Fruit fly (Drosophila melanogaster) whole organism, embryonic: ENCODE measurements around the gene Patr-1.
A peak's percentile ranks its signal among the peaks of the same experiment; 100 is the strongest.

Source experiments
- Abd-B ChIP-seq: fragments of 200-800 bp; sonication (Bioruptor generic); optimal IDR thresholded peaks from 2 replicates; lab custom pipeline; 2018; ENCODE audit warnings: missing biosample characterization, mild to moderate bottlenecking, missing genetic modification characterization, moderate library complexity
- Ada2b ChIP-seq: fragments of 200-800 bp; sonication (Bioruptor generic); IDR thresholded peaks from 2 replicates; pipeline ENCODE4 v1.3.6; 2022; ENCODE audit warnings: missing biosample characterization, missing genetic modification characterization
- B-H2 ChIP-seq: fragments of 200-800 bp; sonication (Bioruptor generic); optimal IDR thresholded peaks from 2 replicates; lab custom pipeline; 2018; ENCODE audit warnings: missing biosample characterization, mild to moderate bottlenecking, missing genetic modification characterization
- Bteb2 ChIP-seq: fragments of 200-800 bp; sonication (Bioruptor generic); optimal IDR thresholded peaks from 2 replicates; lab custom pipeline; 2016; ENCODE audit warnings: missing biosample characterization, missing genetic modification characterization
- CG11695 ChIP-seq: fragments of 200-800 bp; sonication (Bioruptor generic); IDR thresholded peaks from 3 replicates; pipeline ENCODE4 v1.3.6; 2022; ENCODE audit warnings: missing biosample characterization, missing genetic modification characterization
- CG12104 ChIP-seq: fragments of 200-800 bp; sonication (Bioruptor generic); optimal IDR thresholded peaks from 3 replicates; lab custom pipeline; 2016; ENCODE audit warnings: missing biosample characterization, missing genetic modification characterization
- CG12219 ChIP-seq: fragments of 200-800 bp; sonication (Bioruptor generic); optimal IDR thresholded peaks from 3 replicates; lab custom pipeline; 2018; ENCODE audit warnings: missing biosample characterization, mild to moderate bottlenecking, missing genetic modification characterization
- CG1603 ChIP-seq: fragments of 200-800 bp; sonication (Bioruptor generic); optimal IDR thresholded peaks from 2 replicates; lab custom pipeline; 2019; ENCODE audit warnings: missing biosample characterization, mild to moderate bottlenecking, missing genetic modification characterization, moderate library complexity
- CG17186 ChIP-seq: fragments of 200-800 bp; sonication (Bioruptor generic); optimal IDR thresholded peaks from 3 replicates; lab custom pipeline; 2017; ENCODE audit warnings: missing biosample characterization, missing genetic modification reagents, missing genetic modification characterization
- CG17361 ChIP-seq: fragments of 200-800 bp; sonication (Bioruptor generic); IDR thresholded peaks from 3 replicates; pipeline ENCODE4 v1.3.6; 2022; ENCODE audit warnings: missing biosample characterization, missing genetic modification characterization
- CG17802 ChIP-seq: fragments of 200-800 bp; sonication (Bioruptor generic); optimal IDR thresholded peaks from 2 replicates; lab custom pipeline; 2018; ENCODE audit warnings: missing biosample characterization, mild to moderate bottlenecking, missing genetic modification characterization, moderate library complexity
- CG2116 ChIP-seq: fragments of 200-800 bp; sonication (Bioruptor generic); optimal IDR thresholded peaks from 3 replicates; lab custom pipeline; 2018; ENCODE audit warnings: missing biosample characterization, mild to moderate bottlenecking, missing genetic modification characterization
- CG2202 ChIP-seq: fragments of 200-800 bp; sonication (Bioruptor generic); optimal IDR thresholded peaks from 2 replicates; lab custom pipeline; 2018; ENCODE audit warnings: missing biosample characterization, mild to moderate bottlenecking, missing genetic modification characterization
- CG2678 ChIP-seq: fragments of 200-800 bp; sonication (Bioruptor generic); optimal IDR thresholded peaks from 3 replicates; lab custom pipeline; 2019; ENCODE audit warnings: missing biosample characterization, mild to moderate bottlenecking, missing genetic modification characterization, moderate library complexity
- CG31224 ChIP-seq: fragments of 200-800 bp; sonication (Bioruptor generic); IDR thresholded peaks from 2 replicates; pipeline ENCODE4 v1.3.6; 2022; ENCODE audit warnings: missing biosample characterization, missing genetic modification characterization
- CG3838 ChIP-seq: fragments of 200-800 bp; sonication (Bioruptor generic); optimal IDR thresholded peaks from 3 replicates; lab custom pipeline; 2016; ENCODE audit warnings: missing biosample characterization, missing genetic modification characterization
- CG43689 ChIP-seq: fragments of 200-800 bp; sonication (Bioruptor generic); IDR thresholded peaks from 2 replicates; pipeline ENCODE4 v1.3.6; 2022; ENCODE audit warnings: missing biosample characterization, missing genetic modification characterization
- CG4424 ChIP-seq: fragments of 200-800 bp; sonication (Bioruptor generic); optimal IDR thresholded peaks from 3 replicates; lab custom pipeline; 2016; ENCODE audit warnings: missing biosample characterization, missing genetic modification characterization
- CG4617 ChIP-seq: fragments of 200-800 bp; sonication (Bioruptor generic); optimal IDR thresholded peaks from 3 replicates; lab custom pipeline; 2016; ENCODE audit warnings: missing biosample characterization, missing genetic modification characterization, borderline replicate concordance
- CG4820 ChIP-seq: fragments of 200-800 bp; sonication (Bioruptor generic); optimal IDR thresholded peaks from 3 replicates; lab custom pipeline; 2016; ENCODE audit warnings: missing biosample characterization, missing genetic modification characterization
- CG5245 ChIP-seq: fragments of 200-800 bp; sonication (Bioruptor generic); optimal IDR thresholded peaks from 3 replicates; lab custom pipeline; 2016; ENCODE audit warnings: missing biosample characterization, missing genetic modification characterization
- CG7786 ChIP-seq: fragments of 200-800 bp; sonication (Bioruptor generic); optimal IDR thresholded peaks from 2 replicates; lab custom pipeline; 2016; ENCODE audit warnings: missing biosample characterization, missing genetic modification characterization
- CG7963 ChIP-seq: fragments of 200-800 bp; sonication (Bioruptor generic); IDR thresholded peaks from 3 replicates; pipeline ENCODE4 v1.3.6; 2022; ENCODE audit warnings: missing biosample characterization, missing genetic modification characterization; ENCODE audit not compliant: partially characterized antibody
- CG8359 ChIP-seq: fragments of 200-800 bp; sonication (Bioruptor generic); optimal IDR thresholded peaks from 2 replicates; lab custom pipeline; 2017; ENCODE audit warnings: missing biosample characterization, mild to moderate bottlenecking, missing genetic modification characterization, borderline replicate concordance
- CG8478 ChIP-seq: fragments of >200 bp; optimal IDR thresholded peaks from 2 replicates; lab custom pipeline; 2018
- CG9817 ChIP-seq: fragments of 200-800 bp; sonication (Bioruptor generic); optimal IDR thresholded peaks from 2 replicates; lab custom pipeline; 2018; ENCODE audit warnings: missing biosample characterization, mild to moderate bottlenecking, missing genetic modification characterization, moderate library complexity
- Camta ChIP-seq: fragments of 200-800 bp; sonication (Bioruptor generic); optimal IDR thresholded peaks from 2 replicates; lab custom pipeline; 2016; ENCODE audit warnings: missing biosample characterization, missing genetic modification characterization
- D19A ChIP-seq: fragments of 200-800 bp; optimal IDR thresholded peaks from 3 replicates; lab custom pipeline; 2019; ENCODE audit warnings: missing biosample characterization, mild to moderate bottlenecking, missing genetic modification characterization, moderate library complexity
- Dref ChIP-seq: fragments of 200-800 bp; sonication (Bioruptor generic); IDR thresholded peaks from 2 replicates; pipeline ENCODE4 v1.3.6; 2022; ENCODE audit warnings: missing biosample characterization, missing genetic modification characterization
- Drgx ChIP-seq: fragments of 200-800 bp; sonication (Bioruptor generic); IDR thresholded peaks from 2 replicates; pipeline ENCODE4 v1.3.6; 2022; ENCODE audit warnings: missing biosample characterization, missing genetic modification characterization
- Ets97D ChIP-seq: fragments of 200-800 bp; sonication (Bioruptor generic); optimal IDR thresholded peaks from 3 replicates; lab custom pipeline; 2016; ENCODE audit warnings: missing biosample characterization, missing genetic modification characterization
- Gug ChIP-seq: fragments of 200-800 bp; sonication (Bioruptor generic); IDR thresholded peaks from 4 replicates; pipeline ENCODE4 v1.3.6; 2022; ENCODE audit warnings: missing biosample characterization, missing genetic modification characterization
- H15 ChIP-seq: fragments of 200-800 bp; sonication (Bioruptor generic); IDR thresholded peaks from 3 replicates; pipeline ENCODE4 v1.3.6; 2022; ENCODE audit warnings: missing biosample characterization, missing genetic modification characterization
- Ravus ChIP-seq: fragments of 200-800 bp; sonication (Bioruptor generic); IDR thresholded peaks from 2 replicates; pipeline ENCODE4 v1.3.6; 2022; ENCODE audit warnings: missing biosample characterization, missing genetic modification characterization
- Sox100B ChIP-seq: fragments of 200-800 bp; sonication (Bioruptor generic); optimal IDR thresholded peaks from 3 replicates; lab custom pipeline; 2018; ENCODE audit warnings: missing biosample characterization, mild to moderate bottlenecking, missing genetic modification characterization
- bcd ChIP-seq: fragments of 200-800 bp; sonication (Bioruptor generic); optimal IDR thresholded peaks from 2 replicates; lab custom pipeline; 2017; ENCODE audit warnings: missing biosample characterization, mild to moderate bottlenecking, missing genetic modification characterization
- bsh ChIP-seq, 2 experiments: fragments of 200-800 bp; sonication (Bioruptor generic); optimal IDR thresholded peaks; 2 replicates each; lab custom pipeline; 2017 to 2018; ENCODE audit warnings: mild to moderate bottlenecking in 2 of 2, missing biosample characterization in 2 of 2, missing genetic modification characterization in 2 of 2, moderate library complexity in 1 of 2
- fd64A ChIP-seq: fragments of 200-800 bp; sonication (Bioruptor generic); optimal IDR thresholded peaks from 3 replicates; lab custom pipeline; 2018; ENCODE audit warnings: missing biosample characterization, mild to moderate bottlenecking, missing genetic modification characterization
- ftz-f1 ChIP-seq: fragments of 200-800 bp; sonication (Bioruptor generic); optimal IDR thresholded peaks from 2 replicates; lab custom pipeline; 2016; ENCODE audit warnings: missing biosample characterization, missing genetic modification characterization
- gcm ChIP-seq: fragments of 200-800 bp; sonication (Bioruptor generic); optimal IDR thresholded peaks from 2 replicates; lab custom pipeline; 2019; ENCODE audit warnings: missing biosample characterization, mild to moderate bottlenecking, missing genetic modification characterization, moderate library complexity
- hth ChIP-seq: fragments of >200 bp; optimal IDR thresholded peaks from 2 replicates; lab custom pipeline; 2017; ENCODE audit warnings: inconsistent platforms
- jing ChIP-seq: fragments of 200-800 bp; sonication (Bioruptor generic); optimal IDR thresholded peaks from 2 replicates; lab custom pipeline; 2018; ENCODE audit warnings: missing biosample characterization, mild to moderate bottlenecking, missing genetic modification characterization
- kni ChIP-seq: fragments of 200-800 bp; sonication (Bioruptor generic); optimal IDR thresholded peaks from 3 replicates; lab custom pipeline; 2017; ENCODE audit warnings: mild to moderate bottlenecking, missing biosample characterization, missing genetic modification reagents, missing genetic modification characterization
- maf-S ChIP-seq: fragments of 200-800 bp; sonication (Bioruptor generic); optimal IDR thresholded peaks from 2 replicates; lab custom pipeline; 2016; ENCODE audit warnings: missing biosample characterization, missing genetic modification characterization
- otp ChIP-seq: fragments of 200-800 bp; sonication (Bioruptor generic); IDR thresholded peaks from 3 replicates; pipeline ENCODE4, ENCODE4 v1.3.6; 2022; ENCODE audit warnings: missing biosample characterization, missing genetic modification characterization
- phol ChIP-seq: fragments of 200-800 bp; sonication (Bioruptor generic); optimal IDR thresholded peaks from 3 replicates; lab custom pipeline; 2018; ENCODE audit warnings: missing biosample characterization, mild to moderate bottlenecking, missing genetic modification characterization, moderate library complexity
- schlank ChIP-seq: fragments of 200-800 bp; sonication (Bioruptor generic); optimal IDR thresholded peaks from 2 replicates; lab custom pipeline; 2018; ENCODE audit warnings: missing biosample characterization, mild to moderate bottlenecking, missing genetic modification characterization
- seq ChIP-seq: fragments of 200-800 bp; sonication (Bioruptor generic); IDR thresholded peaks from 2 replicates; pipeline ENCODE4 v1.3.6; 2022; ENCODE audit warnings: missing biosample characterization, missing genetic modification characterization
- shn ChIP-seq: fragments of 200-800 bp; sonication (Bioruptor generic); optimal IDR thresholded peaks from 3 replicates; lab custom pipeline; 2016; ENCODE audit warnings: missing biosample characterization, missing genetic modification characterization
- sna ChIP-seq: fragments of 200-800 bp; sonication (Bioruptor generic); IDR thresholded peaks from 2 replicates; pipeline ENCODE4 v1.3.6; 2022; ENCODE audit warnings: missing biosample characterization, missing genetic modification characterization; ENCODE audit not compliant: partially characterized antibody
- so ChIP-seq: fragments of 200-800 bp; sonication (Bioruptor generic); IDR thresholded peaks from 3 replicates; pipeline ENCODE4 v1.3.6; 2022; ENCODE audit warnings: missing biosample characterization, missing genetic modification characterization
- tin ChIP-seq: fragments of 200-800 bp; sonication (Bioruptor generic); optimal IDR thresholded peaks from 3 replicates; lab custom pipeline; 2016; ENCODE audit warnings: missing biosample characterization, missing genetic modification characterization
- wor ChIP-seq: fragments of 200-800 bp; sonication (Bioruptor generic); IDR thresholded peaks from 2 replicates; pipeline ENCODE4 v1.3.6; 2022; ENCODE audit warnings: missing biosample characterization, missing genetic modification characterization

Gene Patr-1

dm6 chr3R:17056905-17057251, 13.5 kb downstream of the Patr-1 start (continued):
- peak; percentile 33 for TF ChIP-seq CG5245 (GFP tag; lab: Kevin White, UChicago)
- no peak for TF ChIP-seq kni
- TF ChIP-seq otp: no peak
- no peak for TF ChIP-seq CG43689 (GFP tag; lab: Robert Waterston, UW)
- TF ChIP-seq jing: no peak
- TF ChIP-seq Bteb2 (GFP tag; lab: Kevin White, UChicago): no peak
- TF ChIP-seq CG31224 (GFP tag; lab: Robert Waterston, UW): no peak
- TF ChIP-seq shn: no peak
- peak; percentile 42 for TF ChIP-seq phol (tag; lab: Kevin White, UChicago)
- no peak for TF ChIP-seq hth
- no peak for TF ChIP-seq fd64A (GFP tag; lab: Kevin White, UChicago)
- peak; percentile 1 for TF ChIP-seq CG9817 (tag; lab: Kevin White, UChicago)
- peak; percentile 4; the same call in 1 of the 2 replicates for TF ChIP-seq Ada2b (GFP tag; lab: Robert Waterston, UW)
- no peak for TF ChIP-seq CG17802 (tag; lab: Kevin White, UChicago)
- TF ChIP-seq CG3838 (GFP tag; lab: Kevin White, UChicago): no peak
- TF ChIP-seq sna (GFP tag; lab: Robert Waterston, UW): no peak
- no peak for TF ChIP-seq Dref (GFP tag; lab: Robert Waterston, UW)
- TF ChIP-seq H15 (GFP tag; lab: Robert Waterston, UW): no peak
- TF ChIP-seq CG8478 (lab: Kevin White, UChicago): no peak
- peak; percentile 61; the same call in 2 of the 3 replicates for TF ChIP-seq CG17361 (GFP tag; lab: Robert Waterston, UW)
- TF ChIP-seq wor (GFP tag; lab: Robert Waterston, UW): no peak
- no peak for TF ChIP-seq so
- no peak for TF ChIP-seq CG4820 (GFP tag; lab: Kevin White, UChicago)
- TF ChIP-seq bsh (GFP tag; optimal IDR thresholded peaks at IDR 0.05; lab: Kevin White, UChicago): no peak
- TF ChIP-seq CG2116 (GFP tag; lab: Kevin White, UChicago): no peak
- no peak for TF ChIP-seq CG2202 (tag; lab: Kevin White, UChicago)
- TF ChIP-seq B-H2 (GFP tag; lab: Kevin White, UChicago): no peak
- TF ChIP-seq CG11695 (GFP tag; lab: Robert Waterston, UW): no peak
- TF ChIP-seq D19A (tag; lab: Kevin White, UChicago): peak; percentile 36
- TF ChIP-seq CG7786 (GFP tag; lab: Kevin White, UChicago): no peak
- TF ChIP-seq CG7963 (GFP tag; lab: Robert Waterston, UW): no peak
- no peak for TF ChIP-seq maf-S (GFP tag; lab: Kevin White, UChicago)
- peak; percentile 3 for TF ChIP-seq CG17186 (GFP tag; lab: Kevin White, UChicago)
- TF ChIP-seq Camta (GFP tag; lab: Kevin White, UChicago): no peak
- TF ChIP-seq CG4424: peak; percentile 7
- no peak for TF ChIP-seq Abd-B (GFP tag; lab: Kevin White, UChicago)
- TF ChIP-seq CG4617 (GFP tag; lab: Kevin White, UChicago): no peak
- peak; percentile 30 for TF ChIP-seq tin (GFP tag; lab: Kevin White, UChicago)
- TF ChIP-seq schlank (tag; lab: Kevin White, UChicago): no peak
- no peak for TF ChIP-seq bcd (GFP tag; lab: Kevin White, UChicago)
- no peak for TF ChIP-seq CG12104 (GFP tag; lab: Kevin White, UChicago)
- TF ChIP-seq CG12219 (GFP tag; lab: Kevin White, UChicago): no peak
- TF ChIP-seq Ets97D: no peak
- TF ChIP-seq CG2678: peak; percentile 3
- no peak for TF ChIP-seq seq (GFP tag; lab: Robert Waterston, UW)
- TF ChIP-seq gcm (GFP tag; lab: Kevin White, UChicago): no peak
- no peak for TF ChIP-seq ftz-f1 (GFP tag; lab: Kevin White, UChicago)
- peak; percentile 42 for TF ChIP-seq CG1603 (tag; lab: Kevin White, UChicago)
- peak; percentile 34 for TF ChIP-seq Sox100B (GFP tag; lab: Kevin White, UChicago)
- TF ChIP-seq Gug (GFP tag; lab: Robert Waterston, UW): 0 out of 4 replicates have a peak, but pooled peaks have one; percentile 28
- TF ChIP-seq Ravus (GFP tag; lab: Robert Waterston, UW): no peak
- TF ChIP-seq CG8359 (GFP tag; lab: Kevin White, UChicago): no peak
- TF ChIP-seq Drgx (GFP tag; lab: Robert Waterston, UW): no peak
